Fruit fly (Drosophila melanogaster): ENCODE results near the gene CG32277.
A peak's percentile ranks its signal among the peaks of the same experiment; 100 is the strongest.

CG32277 gene

DNA sequence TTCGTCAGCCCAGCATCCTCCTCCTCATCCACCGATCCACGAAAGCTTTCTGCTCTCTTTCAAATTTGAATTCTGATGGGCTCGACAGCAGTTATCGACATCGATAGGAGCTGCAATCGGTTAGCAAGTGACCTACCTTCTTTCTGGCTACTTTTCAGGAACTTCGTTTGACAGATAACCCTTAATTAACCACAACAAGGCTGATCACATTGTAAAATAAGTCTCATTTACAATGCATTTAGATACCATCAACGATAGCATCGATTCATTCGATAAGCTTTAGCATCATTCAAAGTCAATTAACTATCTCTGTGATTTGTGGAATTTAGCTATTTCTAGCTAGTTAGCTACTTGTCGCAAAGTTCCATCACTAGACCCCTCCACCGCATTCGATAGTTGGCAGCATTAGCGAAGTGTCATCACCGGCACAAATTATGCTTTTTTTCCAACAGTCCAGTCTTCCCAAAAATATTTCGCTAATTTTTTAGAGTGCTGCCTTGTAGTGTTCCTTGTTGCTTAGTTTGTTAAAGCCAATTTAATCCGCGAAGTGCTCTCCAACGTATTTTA, 26.6 kb downstream of the CG32277 start, which contains the start of the genes MnM and Girdin (continued):
- peak; percentile 24; the same call in 1 of the 2 replicates for TF ChIP-seq wor (GFP tag; IDR thresholded peaks at IDR 0.05)
- TF ChIP-seq hbn (GFP tag; IDR thresholded peaks at IDR 0.05; ENCODE audit: partially characterized antibody), result peak; percentile 75
- TF ChIP-seq CG33557 (GFP tag; optimal IDR thresholded peaks at IDR 0.05), result peak; percentile 40
- TF ChIP-seq CG14667 (GFP tag; IDR thresholded peaks at IDR 0.05), result no peak
- peak; percentile 71 for TF ChIP-seq CG13775 (GFP tag; optimal IDR thresholded peaks at IDR 0.05)
- TF ChIP-seq onecut (GFP tag; IDR thresholded peaks at IDR 0.05), result no peak
- no peak for TF ChIP-seq ase (GFP tag; IDR thresholded peaks at IDR 0.05)
- no peak for TF ChIP-seq Hr39 (optimal IDR thresholded peaks at IDR 0.05)
- no peak for TF ChIP-seq CG7357 (GFP tag; IDR thresholded peaks at IDR 0.05)
- TF ChIP-seq unc-4 (GFP tag; IDR thresholded peaks at IDR 0.05; ENCODE audit: partially characterized antibody), result peak; percentile 87
- no peak for TF ChIP-seq z (GFP tag; IDR thresholded peaks at IDR 0.05)
- no peak for TF ChIP-seq Ravus (GFP tag; IDR thresholded peaks at IDR 0.05)
- TF ChIP-seq CG5180 (GFP tag; optimal IDR thresholded peaks at IDR 0.05), result no peak
- TF ChIP-seq dati (GFP tag; IDR thresholded peaks at IDR 0.05), result no peak
- TF ChIP-seq CG16779 (GFP tag; IDR thresholded peaks at IDR 0.05), result no peak
- TF ChIP-seq ham (GFP tag; IDR thresholded peaks at IDR 0.05), result no peak
- TF ChIP-seq NfI (GFP tag; optimal IDR thresholded peaks at IDR 0.05), result peak; percentile 53
- peak; percentile 82 for TF ChIP-seq CG12659 (GFP tag; optimal IDR thresholded peaks at IDR 0.05)
- peak; percentile 1 for TF ChIP-seq CG12236 (GFP tag; optimal IDR thresholded peaks at IDR 0.05)
- TF ChIP-seq MBD-R2 (GFP tag; IDR thresholded peaks at IDR 0.05), result peak; percentile 63; the same call in 1 of the 2 replicates
- TF ChIP-seq pho (GFP tag; optimal IDR thresholded peaks at IDR 0.05), result peak; percentile 86
- no peak for TF ChIP-seq CG17359 (tag; optimal IDR thresholded peaks at IDR 0.05)
- TF ChIP-seq CG10959 (GFP tag; IDR thresholded peaks at IDR 0.05), result no peak
- TF ChIP-seq pzg (GFP tag; optimal IDR thresholded peaks at IDR 0.05), result peak; percentile 82
- peak; percentile 43 for TF ChIP-seq Max (GFP tag; optimal IDR thresholded peaks at IDR 0.05)
- no peak for TF ChIP-seq abd-A (tag; optimal IDR thresholded peaks at IDR 0.05)
- 0 out of 2 replicates have a peak, but pooled peaks have one; percentile 49 for TF ChIP-seq CG42726 (GFP tag; IDR thresholded peaks at IDR 0.05; ENCODE audit: partially characterized antibody)
- TF ChIP-seq zfh1 (GFP tag; IDR thresholded peaks at IDR 0.05), result peak; percentile 16; the same call in 1 of the 3 replicates
- TF ChIP-seq Abd-B (GFP tag; optimal IDR thresholded peaks at IDR 0.05), result peak; percentile 75
- TF ChIP-seq CG3847 (GFP tag; IDR thresholded peaks at IDR 0.05), result peak; percentile 73
- no peak for TF ChIP-seq ash1 (GFP tag; optimal IDR thresholded peaks at IDR 0.05)
- peak; percentile 88 for TF ChIP-seq knrl (GFP tag; IDR thresholded peaks at IDR 0.05; ENCODE audit: partially characterized antibody)
- peak; percentile 53 for TF ChIP-seq CG17186 (GFP tag; optimal IDR thresholded peaks at IDR 0.05)
- TF ChIP-seq emc (GFP tag; optimal IDR thresholded peaks at IDR 0.05), result peak; percentile 26
- TF ChIP-seq HmgD (GFP tag; optimal IDR thresholded peaks at IDR 0.05), result peak; percentile 95
- TF ChIP-seq CG8924 (tag; optimal IDR thresholded peaks at IDR 0.05), result peak; percentile 46
- TF ChIP-seq CG6272 (GFP tag; IDR thresholded peaks at IDR 0.05), result peak; percentile 41; the same call in 1 of the 2 replicates
- peak; percentile 82 for TF ChIP-seq Doc3 (GFP tag; IDR thresholded peaks at IDR 0.05; ENCODE audit: partially characterized antibody)
- peak; percentile 73 for TF ChIP-seq bab2 (GFP tag; optimal IDR thresholded peaks at IDR 0.05)
- TF ChIP-seq mld (GFP tag; IDR thresholded peaks at IDR 0.05; ENCODE audit: partially characterized antibody), result peak; percentile 60; the same call in 1 of the 3 replicates
- no peak for TF ChIP-seq B-H2 (GFP tag; optimal IDR thresholded peaks at IDR 0.05)
- TF ChIP-seq gsb (GFP tag; IDR thresholded peaks at IDR 0.05), result no peak
- TF ChIP-seq Pdp1 (GFP tag; optimal IDR thresholded peaks at IDR 0.05), result peak; percentile 67 to 69
- peak; percentile 84 for TF ChIP-seq Dp (GFP tag; optimal IDR thresholded peaks at IDR 0.05)
- peak; percentile 44; the same call in 1 of the 2 replicates for TF ChIP-seq CG32772 (GFP tag; IDR thresholded peaks at IDR 0.05)
- TF ChIP-seq CkIIα-i1 (GFP tag; IDR thresholded peaks at IDR 0.05), result no peak
- peak in 1 of 3 experiments; percentile 58 for TF ChIP-seq lola (GFP tag; optimal IDR thresholded peaks at IDR 0.05)
- no peak for TF ChIP-seq CG17385 (GFP tag; optimal IDR thresholded peaks at IDR 0.05)
- TF ChIP-seq Bgb (GFP tag; IDR thresholded peaks at IDR 0.05; ENCODE audit: partially characterized antibody), result peak; percentile 74

Measured in whole organism, embryonic.